Worm (Caenorhabditis elegans) whole organism, L4/young adult: ENCODE results near the gene T04G9.6.

Experiments used
- W03F9.2 ChIP-seq: fragments of 150-350 bp; optimal IDR thresholded peaks from 2 replicates; lab custom pipeline; 2014; ENCODE audit warnings: missing biosample characterization, missing genetic modification characterization
- him-1 ChIP-seq: sonication (generic microtip); optimal IDR thresholded peaks from 2 replicates; lab custom pipeline; 2016; ENCODE audit warnings: missing genotype, missing genetic modification reagents, missing genetic modification characterization, missing compliant biosample characterization

DNA sequence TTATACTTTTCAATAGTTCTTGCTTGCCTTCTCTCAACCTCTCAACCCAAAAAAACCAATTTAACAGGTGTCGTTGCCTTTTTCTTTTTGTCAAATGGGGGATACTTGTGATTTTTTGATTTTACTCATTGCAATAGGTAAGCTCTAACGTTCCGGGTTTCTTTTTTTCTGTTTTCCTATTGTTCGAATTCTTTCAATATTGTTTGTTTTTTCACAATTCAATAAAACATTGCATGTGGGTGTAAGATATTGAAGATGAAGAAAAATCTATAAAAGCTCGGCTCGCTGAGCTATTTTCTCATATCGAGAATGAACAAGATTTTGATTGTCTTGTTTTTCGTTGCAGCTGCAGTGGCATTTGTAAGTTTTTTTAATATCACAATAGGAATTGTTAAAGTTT, 14.2 kb downstream of the T04G9.6 start, which contains the start of gene T04G9.7:
- TF ChIP-seq him-1 (tag; lab: Kevin White, UChicago) (no peak), W03F9.2 (no peak)
